Fruit fly (Drosophila melanogaster) whole organism: ENCODE results near the gene Muc14A.

Experiments used
- CG8478 ChIP-seq: fragments of >200 bp; optimal IDR thresholded peaks from 2 replicates; lab custom pipeline; 2018; ENCODE audit warnings: inconsistent platforms
- Dll ChIP-seq: fragments of >200 bp; optimal IDR thresholded peaks from 2 replicates; lab custom pipeline; 2017
- EcR ChIP-seq, 2 experiments: fragments of >200 bp; optimal IDR thresholded peaks; 2 replicates each; lab custom pipeline; 2017; ENCODE audit warnings: missing biosample characterization in 2 of 2, missing genetic modification characterization in 2 of 2, missing genetic modification reagents in 2 of 2
- pan ChIP-seq: fragments of >200 bp; optimal IDR thresholded peaks from 2 replicates; lab custom pipeline; 2017
- psq ChIP-seq: fragments of >200 bp; optimal IDR thresholded peaks from 2 replicates; lab custom pipeline; 2017
- usp ChIP-seq: fragments of >200 bp; optimal IDR thresholded peaks from 2 replicates; lab custom pipeline; 2017; ENCODE audit warnings: missing biosample characterization, missing genetic modification characterization, mixed read lengths

Muc14A gene

dm6 chrX:15992527-15992897, 16.4 kb upstream of the Muc14A start:
- no peak for TF ChIP-seq Dll (lab: Kevin White, UChicago)

dm6 chrX:15996831-15997230, 12.1 kb upstream of the Muc14A start, which contains the start of gene CG8939:
Gene CG8939 (plus strand): TSS chrX:15997016.
- TF ChIP-seq CG8478 (lab: Kevin White, UChicago): no peak
- TF ChIP-seq Dll (lab: Kevin White, UChicago): no peak
- TF ChIP-seq psq (lab: Kevin White, UChicago): no peak

- TF ChIP-seq pan (lab: Kevin White, UChicago) (no peak), CG8478 (lab: Kevin White, UChicago) (no peak), Dll (lab: Kevin White, UChicago) (no peak), psq (lab: Kevin White, UChicago) (no peak), EcR (GFP tag; optimal IDR thresholded peaks at IDR 0.05; lab: Kevin White, UChicago) (no peak), usp (GFP tag; lab: Kevin White, UChicago) (no peak)
These were observed 3.8 kb upstream of the Muc14A start for dm6 chrX:16005066-16005465.

dm6 chrX:16005551-16006197, 3.2 kb upstream of the Muc14A start, which contains the start of the genes vap and CG12698:
Gene vap (minus strand): TSS chrX:16005812.
Gene CG12698 (plus strand): TSS chrX:16006147.
- TF ChIP-seq EcR (GFP tag; optimal IDR thresholded peaks at IDR 0.05; lab: Kevin White, UChicago): no peak

- TF ChIP-seq Dll (lab: Kevin White, UChicago) (no peak), psq (lab: Kevin White, UChicago) (no peak), usp (GFP tag; lab: Kevin White, UChicago) (no peak), EcR (GFP tag; optimal IDR thresholded peaks at IDR 0.05; lab: Kevin White, UChicago) (no peak), pan (lab: Kevin White, UChicago) (no peak)
These were observed 54.0 kb downstream of the Muc14A start, which contains the start of gene CG12395 for dm6 chrX:16062720-16063413. Gene CG12395 (minus strand): TSS chrX:16062898.

dm6 chrX:16063414-16063938, 54.6 kb downstream of the Muc14A start, which contains the start of gene dpr18:
Gene dpr18 (plus strand): TSS chrX:16063738.
- TF ChIP-seq psq (lab: Kevin White, UChicago): no peak
- no peak for TF ChIP-seq EcR (GFP tag; optimal IDR thresholded peaks at IDR 0.05; lab: Kevin White, UChicago)
- TF ChIP-seq pan (lab: Kevin White, UChicago): no peak
- no peak for TF ChIP-seq usp (GFP tag; lab: Kevin White, UChicago)
- no peak for TF ChIP-seq CG8478 (lab: Kevin White, UChicago)
- TF ChIP-seq Dll (lab: Kevin White, UChicago): no peak

- TF ChIP-seq Dll (lab: Kevin White, UChicago) (no peak), psq (lab: Kevin White, UChicago) (no peak), EcR (GFP tag; optimal IDR thresholded peaks at IDR 0.05; lab: Kevin White, UChicago) (no peak), CG8478 (lab: Kevin White, UChicago) (no peak), pan (lab: Kevin White, UChicago) (no peak), usp (GFP tag; lab: Kevin White, UChicago) (no peak)
These were observed 63.3 kb downstream of the Muc14A start for dm6 chrX:16072193-16072592.

- TF ChIP-seq psq (lab: Kevin White, UChicago) (no peak), EcR (GFP tag; optimal IDR thresholded peaks at IDR 0.05; lab: Kevin White, UChicago) (no peak), pan (lab: Kevin White, UChicago) (no peak), CG8478 (lab: Kevin White, UChicago) (no peak), usp (GFP tag; lab: Kevin White, UChicago) (no peak)
These were observed 63.9 kb downstream of the Muc14A start for dm6 chrX:16072658-16073374.

dm6 chrX:16073375-16073982, 64.6 kb downstream of the Muc14A start, which contains the start of gene Nipsnap:
Gene Nipsnap (minus strand): TSS chrX:16073568.
- TF ChIP-seq pan (lab: Kevin White, UChicago): no peak
- no peak for TF ChIP-seq usp (GFP tag; lab: Kevin White, UChicago)
- TF ChIP-seq psq (lab: Kevin White, UChicago): no peak
- no peak for TF ChIP-seq EcR (GFP tag; optimal IDR thresholded peaks at IDR 0.05; lab: Kevin White, UChicago)
- no peak for TF ChIP-seq Dll (lab: Kevin White, UChicago)
- TF ChIP-seq CG8478 (lab: Kevin White, UChicago): no peak

dm6 chrX:16082932-16083331, 74.0 kb downstream of the Muc14A start, which contains the start of gene CG8958:
Gene CG8958 (plus strand): TSS chrX:16083232.
- TF ChIP-seq EcR (GFP tag; optimal IDR thresholded peaks at IDR 0.05; lab: Kevin White, UChicago) (no peak), CG8478 (lab: Kevin White, UChicago) (no peak), usp (GFP tag; lab: Kevin White, UChicago) (no peak), Dll (lab: Kevin White, UChicago) (no peak), pan (lab: Kevin White, UChicago) (no peak), psq (lab: Kevin White, UChicago) (no peak)
